Worm (Caenorhabditis elegans) whole organism, dauer: ENCODE results near the gene ZK596.2.
"Not testable (repeated sequence)": the region's sequence is repeated elsewhere in the genome, so short reads cannot be mapped to it uniquely, and the experiment has no call there.

Experiments
- unc-62 ChIP-seq: sonication (generic microtip); optimal IDR thresholded peaks from 2 replicates; lab custom pipeline; 2017; ENCODE audit warnings: missing biosample characterization, missing genetic modification reagents, missing genetic modification characterization

The ZK596.2 gene

DNA sequence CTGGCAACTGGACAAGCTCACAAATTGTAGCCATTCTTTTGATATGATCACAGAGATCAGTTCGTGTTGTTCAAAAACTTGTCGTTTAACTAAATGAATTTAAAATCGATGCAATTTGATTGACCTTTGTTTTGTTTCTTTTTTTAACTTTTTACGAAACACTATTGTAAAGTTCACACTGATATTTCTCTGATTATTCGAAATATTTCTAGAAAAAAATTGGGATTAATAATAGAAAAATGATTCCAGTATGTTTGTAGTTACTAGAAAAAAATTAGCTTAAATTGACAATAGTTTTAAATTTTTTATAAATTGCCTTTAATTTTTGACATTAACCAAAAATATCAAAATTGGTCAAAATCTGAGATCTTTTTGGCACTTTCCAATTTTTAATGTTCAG lies at the start of gene ZK596.2:
TSS of gene ZK596.2 (minus strand) at position 101 of the 400 bp plus-strand sequence.
- no peak for TF ChIP-seq unc-62 (GFP tag; lab: Kevin White, UChicago)

DNA sequence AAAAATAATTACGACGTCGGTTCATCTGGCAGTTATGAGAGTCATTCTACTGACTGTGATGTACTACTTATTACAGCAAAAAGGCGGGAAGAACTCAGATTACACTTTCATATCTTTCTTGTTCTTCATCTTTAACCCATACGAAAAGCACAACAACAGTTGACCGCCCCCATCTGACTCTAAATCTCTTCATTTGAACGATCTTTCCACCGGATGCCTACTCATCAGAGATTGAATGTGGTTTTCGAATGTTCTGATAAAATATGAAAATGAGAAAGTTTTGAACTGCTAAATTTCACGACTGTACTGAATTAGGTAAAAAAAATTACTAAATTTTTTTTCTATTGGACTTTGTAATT lies 49.1 kb upstream of the ZK596.2 start, which contains the start of gene sri-19:
TSS of gene sri-19 (plus strand) at position 143 of the 359 bp plus-strand sequence.
- no peak for TF ChIP-seq unc-62 (GFP tag; lab: Kevin White, UChicago)

DNA sequence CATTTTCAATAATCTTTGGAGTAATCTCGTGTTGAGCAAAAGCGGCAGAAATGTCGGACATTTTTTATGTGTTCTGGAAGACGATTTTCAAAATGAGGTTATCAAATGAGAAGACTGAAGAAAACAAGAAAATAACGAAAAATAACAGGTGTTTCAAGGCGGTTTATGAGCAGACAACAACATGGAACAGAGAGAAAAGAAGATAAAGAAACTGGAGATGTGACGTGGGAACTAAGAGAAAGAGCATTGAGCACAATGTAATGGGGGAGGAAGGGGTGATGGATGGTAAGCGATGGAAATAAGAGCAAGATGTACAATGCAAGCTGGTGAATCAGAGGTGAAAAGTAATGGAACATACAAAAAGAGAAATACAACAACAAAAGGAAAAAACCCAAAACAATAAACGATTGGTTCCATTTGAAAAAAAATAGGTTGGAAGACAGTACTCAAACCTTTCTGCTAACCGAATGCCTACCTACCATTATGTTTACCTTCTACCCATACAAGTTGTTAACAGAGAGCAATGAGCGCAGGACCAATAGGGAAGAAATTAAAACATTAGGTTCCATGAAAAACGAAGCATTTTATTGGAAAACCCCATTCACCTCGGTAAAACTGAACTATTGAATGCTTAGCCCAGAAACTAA lies 48.6 kb upstream of the ZK596.2 start, which contains the start of gene Y69E1A.5:
TSS of gene Y69E1A.5 (minus strand) at position 73 of the 647 bp plus-strand sequence.
- TF ChIP-seq unc-62 (GFP tag; lab: Kevin White, UChicago) = no peak

ce11 chrIV:10954955-10955354 lies 45.8 kb upstream of the ZK596.2 start, which contains the start of gene Y69E1A.4:
Gene Y69E1A.4, plus strand, starts transcription at chrIV:10955255.
- not testable (repeated sequence) for TF ChIP-seq unc-62 (GFP tag; lab: Kevin White, UChicago)

DNA sequence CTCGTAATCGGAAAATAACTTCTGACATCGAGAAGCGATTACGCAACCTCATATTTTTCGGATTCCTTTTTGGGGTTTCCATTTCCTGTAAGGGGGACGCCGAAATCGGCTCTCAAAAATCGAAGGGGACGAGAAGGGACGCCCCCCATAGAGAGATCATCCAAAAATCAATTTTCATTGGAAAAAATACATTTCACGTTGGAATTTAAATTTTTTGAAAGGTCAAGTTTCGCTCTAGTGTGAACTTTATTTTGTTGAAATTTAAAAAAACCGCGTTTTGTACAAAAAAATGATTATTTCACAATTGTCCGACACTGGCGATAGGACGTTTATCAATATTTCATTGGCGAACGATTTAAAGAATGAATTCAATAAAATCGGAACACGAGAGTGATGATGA lies 42.9 kb upstream of the ZK596.2 start, which contains the start of gene Y69E1A.3:
TSS of gene Y69E1A.3 (plus strand) at position 301 of the 400 bp plus-strand sequence.
- no peak for TF ChIP-seq unc-62 (GFP tag; lab: Kevin White, UChicago)

ce11 chrIV:10950363-10951214 lies 41.5 kb upstream of the ZK596.2 start:
- TF ChIP-seq unc-62 (GFP tag; lab: Kevin White, UChicago) = no peak

DNA sequence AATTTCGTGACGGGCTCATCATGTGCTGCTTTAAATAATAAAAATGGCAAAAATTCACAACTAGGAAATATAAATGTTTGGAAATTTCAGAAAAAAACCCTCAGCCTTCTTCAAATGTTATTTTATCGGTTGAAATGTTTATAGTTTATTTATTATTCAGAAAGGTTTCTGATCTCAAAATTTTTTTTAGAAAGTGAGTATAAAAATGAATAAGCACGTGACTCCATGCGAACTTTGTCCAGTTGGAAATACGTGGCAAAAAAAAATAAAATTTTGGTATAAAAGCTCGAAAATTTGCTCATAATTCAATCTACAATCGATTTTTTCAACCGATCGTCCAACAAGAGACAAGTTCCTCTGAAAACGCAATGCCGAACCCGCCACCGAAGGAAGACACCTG lies 40.4 kb upstream of the ZK596.2 start, which contains the start of gene nsph-3.1:
TSS of gene nsph-3.1 (plus strand) at position 301 of the 400 bp plus-strand sequence.
- no peak for TF ChIP-seq unc-62 (GFP tag; lab: Kevin White, UChicago)

DNA sequence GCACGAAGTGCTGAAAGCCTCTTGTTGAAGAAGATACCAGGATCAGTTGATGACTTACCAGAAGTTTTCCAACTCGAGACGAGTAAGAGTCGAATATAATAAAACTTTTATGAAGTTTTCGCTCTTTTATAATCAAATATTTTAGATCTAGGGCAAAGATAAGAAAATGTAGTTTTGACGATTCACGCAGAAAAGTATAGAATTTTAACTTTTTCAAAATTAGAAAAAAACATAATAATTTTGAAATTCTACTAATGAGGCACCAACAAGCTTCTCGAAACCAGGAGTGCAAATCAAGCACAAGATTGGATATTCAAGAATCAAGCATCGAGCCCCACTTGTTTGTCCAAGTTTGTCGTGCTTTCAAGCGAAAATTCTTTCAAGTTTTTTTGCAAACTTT lies 39.7 kb upstream of the ZK596.2 start, which contains the start of gene Y69E1A.1:
TSS of gene Y69E1A.1 (minus strand) at position 101 of the 400 bp plus-strand sequence.
- TF ChIP-seq unc-62 (GFP tag; lab: Kevin White, UChicago) = no peak

DNA sequence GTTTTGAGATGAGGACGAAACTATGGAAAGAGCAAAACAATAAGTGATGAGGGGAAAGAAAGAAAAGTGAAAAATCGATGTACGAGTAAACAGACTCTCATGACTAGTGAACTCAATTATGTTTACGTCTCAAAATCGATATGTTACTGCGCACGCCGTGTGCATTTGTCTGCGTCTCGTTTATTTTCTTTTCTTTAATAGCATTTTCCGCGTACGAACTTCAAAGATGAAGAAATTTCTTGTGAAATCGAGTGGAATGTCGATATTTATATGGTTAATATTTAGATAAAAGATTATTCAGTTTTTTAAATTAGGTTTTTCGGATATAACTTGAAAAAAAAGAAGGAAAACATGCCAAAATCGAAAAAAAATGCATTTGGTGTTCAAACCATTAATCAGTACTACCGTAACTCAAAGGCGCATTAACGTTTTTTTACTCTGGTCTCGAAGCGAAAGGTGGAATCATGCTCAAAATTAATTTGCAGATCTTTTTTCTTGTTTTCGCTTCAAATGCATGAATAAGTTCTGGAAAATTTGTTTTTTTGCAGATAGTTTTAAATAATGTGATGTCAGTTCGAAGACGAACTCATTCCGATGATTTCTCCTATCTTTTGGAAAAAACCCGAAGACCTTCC lies 27.9 kb upstream of the ZK596.2 start, which contains the start of gene fic-1:
TSS of gene fic-1 (plus strand) at position 549 of the 635 bp plus-strand sequence.
- no peak for TF ChIP-seq unc-62 (GFP tag; lab: Kevin White, UChicago)

DNA sequence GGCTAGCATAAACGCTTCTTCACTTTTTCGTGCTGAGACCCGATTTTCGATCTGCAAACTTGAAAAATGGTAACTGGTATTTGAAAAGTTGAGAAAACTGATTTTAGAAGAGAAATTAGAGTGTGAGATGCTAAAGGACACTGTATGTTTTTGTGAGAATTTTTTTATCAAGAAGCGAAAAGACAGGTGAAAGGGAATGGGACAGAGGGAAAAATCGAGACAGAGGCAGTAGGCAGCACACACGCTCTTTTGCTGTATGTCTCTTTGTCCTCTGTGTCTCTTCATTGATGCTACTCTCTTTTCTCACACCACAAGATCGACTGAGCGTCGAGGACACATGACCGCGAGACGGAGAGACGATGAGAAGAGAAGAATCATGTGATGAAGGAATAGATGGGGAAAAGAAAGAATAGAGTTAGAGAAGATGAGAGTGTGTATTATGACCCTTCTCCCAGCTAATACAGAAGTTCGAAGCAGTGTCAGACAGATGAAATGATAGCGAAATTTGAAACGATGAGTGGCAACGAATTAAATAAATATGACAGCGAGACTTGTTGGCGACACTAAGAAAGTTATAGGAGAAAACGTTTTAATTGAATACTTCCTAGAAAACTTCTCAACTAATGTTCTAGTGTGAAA lies 26.9 kb upstream of the ZK596.2 start, which contains the start of gene lgg-2:
TSS of gene lgg-2 (minus strand) at position 51 of the 639 bp plus-strand sequence.
- TF ChIP-seq unc-62 (GFP tag; lab: Kevin White, UChicago) = no peak

DNA sequence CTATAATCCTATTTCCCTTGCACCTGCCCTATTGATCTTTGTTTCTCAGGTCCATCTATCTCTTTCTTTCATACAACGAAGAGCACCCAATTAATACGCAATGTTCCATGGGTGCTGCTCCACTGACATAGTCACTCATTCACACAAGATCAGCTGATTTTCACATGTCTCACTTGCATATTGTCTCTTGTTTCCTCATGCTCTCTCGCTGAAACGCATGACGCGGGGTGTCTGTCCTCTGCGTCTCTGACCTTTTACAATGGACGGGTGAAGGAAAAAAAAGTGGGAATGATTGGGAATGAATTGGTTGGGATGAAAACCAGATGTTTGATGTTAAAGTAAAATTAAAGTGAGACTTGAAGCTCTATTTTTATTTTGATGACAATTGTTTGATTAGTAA lies 26.2 kb upstream of the ZK596.2 start:
- no peak for TF ChIP-seq unc-62 (GFP tag; lab: Kevin White, UChicago)

- no peak for TF ChIP-seq unc-62 (GFP tag; lab: Kevin White, UChicago)
Measured at ce11 chrIV:10934786-10935185, 25.7 kb upstream of the ZK596.2 start.

DNA sequence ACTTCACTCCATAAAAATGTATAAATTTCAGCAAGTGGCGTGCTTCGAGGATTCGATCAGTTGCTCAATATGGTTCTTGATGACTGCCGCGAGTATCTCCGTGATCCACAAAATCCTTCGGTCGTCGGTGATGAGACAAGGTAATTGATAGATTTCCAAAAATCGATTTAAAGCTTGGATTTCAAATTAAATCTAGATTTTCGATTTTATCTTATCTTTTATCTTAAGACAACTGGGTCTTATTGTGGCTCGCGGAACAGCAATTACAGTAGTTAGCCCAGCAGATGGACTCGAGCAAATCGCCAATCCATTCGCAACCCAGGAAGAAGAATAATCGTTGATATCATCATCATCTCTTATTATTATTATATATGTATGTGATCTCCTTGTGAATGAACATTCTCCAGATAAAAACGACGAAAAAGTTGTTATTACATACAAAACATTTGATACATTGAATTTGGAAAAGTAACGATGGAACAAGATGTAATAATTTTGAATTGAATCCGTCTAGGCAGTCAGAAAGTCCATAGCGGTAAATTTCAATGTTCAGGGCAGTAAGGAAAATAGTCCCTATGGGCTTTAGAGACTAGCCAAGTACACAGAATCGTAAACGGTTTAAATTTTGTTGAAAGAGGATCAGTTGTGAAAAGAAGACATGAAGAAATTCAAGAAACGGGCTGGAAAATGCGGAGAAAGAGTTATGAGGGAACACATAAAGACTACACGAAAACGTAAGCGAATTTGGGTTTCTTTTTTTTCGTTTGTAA lies 24.9 kb upstream of the ZK596.2 start:
- no peak for TF ChIP-seq unc-62 (GFP tag; lab: Kevin White, UChicago)

- TF ChIP-seq unc-62 (GFP tag; lab: Kevin White, UChicago) = no peak
Measured at ce11 chrIV:10933062-10933552, 24.0 kb upstream of the ZK596.2 start, which contains the start of the genes dnc-1 and lsm-7. Gene dnc-1, minus strand, starts transcription at chrIV:10933203. Gene lsm-7, plus strand, starts transcription at chrIV:10933502.
